Worm (Caenorhabditis elegans): Measurements from ENCODE around the gene rheb-1.

ce11 chrIII:9482423-9482993 lies 26.7 kb upstream of the rheb-1 start:
- TF ChIP-seq efl-1 (GFP tag; optimal IDR thresholded peaks at IDR 0.05) (no peak), unc-130 (GFP tag; optimal IDR thresholded peaks at IDR 0.05) (no peak), snpc-4 (GFP tag; optimal IDR thresholded peaks at IDR 0.05) (no peak), snpc-4 (tag; optimal IDR thresholded peaks at IDR 0.05) (no peak), Y67H2A.10 (GFP tag; conservative IDR thresholded peaks at IDR 0.05) (no peak)
